Worm (Caenorhabditis elegans) whole organism, L1 larva: ENCODE data around the gene molo-1.

Experiments
- C04F5.9 ChIP-seq: sonication (generic microtip); optimal IDR thresholded peaks from 2 replicates; lab custom pipeline; 2016; ENCODE audit warnings: missing genetic modification characterization, missing compliant biosample characterization
- C16A3.4 ChIP-seq: fragments of 150-350 bp; optimal IDR thresholded peaks from 2 replicates; lab custom pipeline; 2014; ENCODE audit warnings: missing biosample characterization, missing genetic modification characterization
- C34B4.2 ChIP-seq: sonication (generic microtip); optimal IDR thresholded peaks from 2 replicates; lab custom pipeline; 2017; ENCODE audit warnings: mild to moderate bottlenecking, missing genetic modification characterization, missing compliant biosample characterization
- Y116A8C.19 ChIP-seq: sonication (generic microtip); optimal IDR thresholded peaks from 2 replicates; lab custom pipeline; 2016; ENCODE audit warnings: missing compliant biosample characterization, missing genetic modification characterization, borderline replicate concordance
- aha-1 ChIP-seq: fragments of 150-350 bp; optimal IDR thresholded peaks from 2 replicates; lab custom pipeline; 2014; ENCODE audit warnings: missing biosample characterization, missing genetic modification characterization
- aly-2 ChIP-seq: fragments of 150-350 bp; optimal IDR thresholded peaks from 2 replicates; lab custom pipeline; 2014; ENCODE audit warnings: missing biosample characterization, missing genetic modification characterization
- blmp-1 ChIP-seq: fragments of 150-350 bp; optimal IDR thresholded peaks from 2 replicates; lab custom pipeline; 2014; ENCODE audit warnings: missing biosample characterization, missing genetic modification characterization
- ceh-63 ChIP-seq: fragments of 200-800 bp; sonication (Bioruptor generic); optimal IDR thresholded peaks from 2 replicates; lab custom pipeline; 2018; ENCODE audit warnings: mild to moderate bottlenecking, missing genetic modification characterization, missing compliant biosample characterization
- ceh-8 ChIP-seq: fragments of 200-800 bp; sonication (Bioruptor generic); optimal IDR thresholded peaks from 2 replicates; lab custom pipeline; 2018; ENCODE audit warnings: mild to moderate bottlenecking, missing genetic modification characterization, moderate library complexity, missing compliant biosample characterization
- ceh-88 ChIP-seq: fragments of 200-800 bp; sonication (Bioruptor generic); IDR thresholded peaks from 2 replicates; pipeline ENCODE4 v1.3.6; 2022; ENCODE audit warnings: missing genetic modification characterization, missing compliant biosample characterization
- ceh-90 ChIP-seq: sonication (generic microtip); optimal IDR thresholded peaks from 2 replicates; lab custom pipeline; 2016; ENCODE audit warnings: missing genetic modification characterization, missing compliant biosample characterization
- ces-1 ChIP-seq: fragments of 150-350 bp; optimal IDR thresholded peaks from 2 replicates; lab custom pipeline; 2014; ENCODE audit warnings: missing biosample characterization, missing genetic modification reagents, missing genetic modification characterization
- dpl-1 ChIP-seq, 3 experiments: fragments of 150-350 bp in 2 of 3; sonication (generic microtip) in 1 of 3; optimal IDR thresholded peaks; 2 replicates each; lab custom pipeline; 2014 to 2017; ENCODE audit warnings: missing biosample characterization in 3 of 3, missing genetic modification characterization in 3 of 3, missing genetic modification reagents in 3 of 3
- dsc-1 ChIP-seq: sonication (generic microtip); optimal IDR thresholded peaks from 2 replicates; lab custom pipeline; 2016; ENCODE audit warnings: mild to moderate bottlenecking, missing genetic modification characterization, missing compliant biosample characterization
- efl-1 ChIP-seq, 4 experiments: fragments of 150-350 bp; optimal IDR thresholded peaks in 3 of 4; peaks in 1 of 4; 1 replicate in 1 of 4; 2 replicates in 3 of 4; lab custom pipeline; 2014; ENCODE audit warnings: missing biosample characterization in 2 of 4, missing genetic modification characterization in 2 of 4, missing genetic modification reagents in 2 of 4
- fkh-10 ChIP-seq: sonication (generic microtip); optimal IDR thresholded peaks from 2 replicates; lab custom pipeline; 2017; ENCODE audit warnings: missing biosample characterization, missing genetic modification reagents, missing genetic modification characterization
- fkh-8 ChIP-seq: sonication (generic microtip); optimal IDR thresholded peaks from 2 replicates; lab custom pipeline; 2016; ENCODE audit warnings: mild to moderate bottlenecking, missing genetic modification characterization, missing compliant biosample characterization
- hpl-2 ChIP-seq: fragments of 150-350 bp; optimal IDR thresholded peaks from 2 replicates; lab custom pipeline; 2014; ENCODE audit warnings: missing biosample characterization, missing genetic modification reagents, missing genetic modification characterization
- irx-1 ChIP-seq: sonication (generic microtip); optimal IDR thresholded peaks from 2 replicates; lab custom pipeline; 2016; ENCODE audit warnings: missing genetic modification characterization, missing compliant biosample characterization
- jun-1 ChIP-seq: fragments of 150-350 bp; optimal IDR thresholded peaks from 2 replicates; lab custom pipeline; 2014; ENCODE audit warnings: missing biosample characterization, missing genetic modification reagents, missing genetic modification characterization
- lin-35 ChIP-seq, 2 experiments: fragments of 150-350 bp; optimal IDR thresholded peaks; 2 replicates each; lab custom pipeline; 2014; ENCODE audit warnings: missing biosample characterization in 2 of 2, missing genetic modification characterization in 2 of 2, missing genetic modification reagents in 2 of 2
- lsy-2 ChIP-seq, 2 experiments: fragments of 150-350 bp; optimal IDR thresholded peaks; 2 replicates each; lab custom pipeline; 2014; ENCODE audit warnings: missing biosample characterization in 2 of 2, missing genetic modification characterization in 2 of 2
- mab-9 ChIP-seq: fragments of 200-800 bp; sonication (Bioruptor generic); IDR thresholded peaks from 2 replicates; pipeline ENCODE4 v1.3.6; 2022; ENCODE audit warnings: missing genetic modification reagents, missing genetic modification characterization, missing compliant biosample characterization
- mdl-1 ChIP-seq, 2 experiments: fragments of 150-350 bp; optimal IDR thresholded peaks; 2 replicates each; lab custom pipeline; 2014 to 2017; ENCODE audit warnings: missing biosample characterization in 2 of 2, missing genetic modification characterization in 2 of 2, inconsistent platforms in 1 of 2
- nhr-11 ChIP-seq: fragments of 150-350 bp; optimal IDR thresholded peaks from 2 replicates; lab custom pipeline; 2014; ENCODE audit warnings: missing biosample characterization, missing genetic modification characterization
- nhr-19 ChIP-seq: fragments of 200-800 bp; sonication (Bioruptor generic); conservative IDR thresholded peaks from 2 replicates; pipeline ENCODE4 v1.3.6; 2022; ENCODE audit warnings: missing genetic modification characterization, missing compliant biosample characterization
- nhr-20 ChIP-seq: sonication (generic microtip); optimal IDR thresholded peaks from 2 replicates; lab custom pipeline; 2016; ENCODE audit warnings: mild to moderate bottlenecking, missing genetic modification characterization, missing compliant biosample characterization
- nhr-237 ChIP-seq: fragments of 150-350 bp; optimal IDR thresholded peaks from 2 replicates; lab custom pipeline; 2014; ENCODE audit warnings: missing biosample characterization, missing genetic modification characterization
- nhr-28 ChIP-seq: fragments of 150-350 bp; optimal IDR thresholded peaks from 2 replicates; lab custom pipeline; 2014; ENCODE audit warnings: missing biosample characterization, missing genetic modification characterization
- nhr-47 ChIP-seq: sonication (generic microtip); optimal IDR thresholded peaks from 2 replicates; lab custom pipeline; 2016; ENCODE audit warnings: mild to moderate bottlenecking, missing genetic modification characterization, moderate library complexity, missing compliant biosample characterization
- nhr-76 ChIP-seq: sonication (generic microtip); optimal IDR thresholded peaks from 2 replicates; lab custom pipeline; 2017; ENCODE audit warnings: missing biosample characterization, missing genetic modification characterization
- nhr-77 ChIP-seq: fragments of 150-350 bp; optimal IDR thresholded peaks from 2 replicates; lab custom pipeline; 2014; ENCODE audit warnings: missing biosample characterization, missing genetic modification characterization
- nhr-85 ChIP-seq: sonication (generic microtip); peaks from one replicate; lab custom pipeline; 2016; ENCODE audit warnings: missing genetic modification characterization, inconsistent platforms, missing compliant biosample characterization
- nhr-90 ChIP-seq: sonication (generic microtip); optimal IDR thresholded peaks from 2 replicates; lab custom pipeline; 2016; ENCODE audit warnings: mild to moderate bottlenecking, missing genetic modification characterization, missing compliant biosample characterization; ENCODE audit not compliant: poor library complexity
- rnt-1 ChIP-seq: sonication (generic microtip); optimal IDR thresholded peaks from 2 replicates; lab custom pipeline; 2016; ENCODE audit warnings: mild to moderate bottlenecking, missing genetic modification characterization, moderate library complexity, missing compliant biosample characterization
- skn-1 ChIP-seq: fragments of 150-350 bp; optimal IDR thresholded peaks from 2 replicates; lab custom pipeline; 2014; ENCODE audit warnings: missing biosample characterization, missing genetic modification characterization
- snpc-4 ChIP-seq: fragments of 150-350 bp; optimal IDR thresholded peaks from 2 replicates; lab custom pipeline; 2014; ENCODE audit warnings: missing biosample characterization, missing genetic modification characterization
- snu-23 ChIP-seq: sonication (generic microtip); optimal IDR thresholded peaks from 2 replicates; lab custom pipeline; 2016; ENCODE audit warnings: missing genetic modification characterization, missing compliant biosample characterization
- sox-4 ChIP-seq: sonication (generic microtip); optimal IDR thresholded peaks from 2 replicates; lab custom pipeline; 2016; ENCODE audit warnings: missing genetic modification characterization, missing compliant biosample characterization
- tbx-2 ChIP-seq: sonication (generic microtip); optimal IDR thresholded peaks from 2 replicates; lab custom pipeline; 2016; ENCODE audit warnings: missing genetic modification characterization, missing compliant biosample characterization
- tlp-1 ChIP-seq: fragments of 150-350 bp; optimal IDR thresholded peaks from 2 replicates; lab custom pipeline; 2014; ENCODE audit warnings: missing biosample characterization, missing genetic modification characterization
- unc-130 ChIP-seq: fragments of 150-350 bp; optimal IDR thresholded peaks from 2 replicates; lab custom pipeline; 2017; ENCODE audit warnings: missing biosample characterization, missing genetic modification characterization, inconsistent platforms
- unc-30 ChIP-seq: sonication (generic microtip); optimal IDR thresholded peaks from 2 replicates; lab custom pipeline; 2017; ENCODE audit warnings: missing biosample characterization, missing genetic modification characterization
- unc-86 ChIP-seq: sonication (generic microtip); optimal IDR thresholded peaks from 2 replicates; lab custom pipeline; 2016; ENCODE audit warnings: missing genetic modification characterization, missing compliant biosample characterization
- ztf-11 ChIP-seq, 2 experiments: sonication (generic microtip); optimal IDR thresholded peaks; 2 replicates each; lab custom pipeline; 2016 to 2017; ENCODE audit warnings: missing genetic modification characterization in 2 of 2, missing biosample characterization in 1 of 2, missing compliant biosample characterization in 1 of 2

molo-1 gene

DNA sequence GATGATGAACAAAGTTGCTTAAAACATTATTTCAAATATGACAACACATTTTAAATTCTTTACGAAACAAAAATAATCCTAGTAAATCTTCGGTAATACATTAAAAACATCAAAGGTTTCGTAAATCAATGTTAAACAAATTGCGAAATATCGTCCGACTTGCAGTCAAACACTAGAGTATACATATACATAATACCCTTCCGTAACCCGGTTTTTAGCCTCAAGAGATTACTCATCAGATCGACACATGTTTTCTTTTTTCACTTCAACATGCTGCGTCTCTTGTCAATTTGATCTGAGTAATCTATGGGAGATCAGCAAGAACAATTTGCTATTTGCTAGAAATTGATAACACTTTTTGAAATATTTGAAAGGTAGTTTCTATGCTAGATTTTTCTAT is 27.5 kb upstream of the molo-1 start (continued):
- TF ChIP-seq C34B4.2 (tag; lab: Kevin White, UChicago) (no peak), C16A3.4 (tag; lab: Kevin White, UChicago) (no peak), dsc-1 (tag; lab: Kevin White, UChicago) (no peak), nhr-11 (tag; lab: Kevin White, UChicago) (no peak), snpc-4 (no peak), fkh-10 (GFP tag; lab: Kevin White, UChicago) (no peak), irx-1 (tag; lab: Kevin White, UChicago) (no peak), nhr-20 (tag; lab: Kevin White, UChicago) (peak; percentile 42), C04F5.9 (tag; lab: Kevin White, UChicago) (no peak), nhr-19 (GFP tag; lab: Robert Waterston, UW) (no peak), aly-2 (tag; lab: Kevin White, UChicago) (no peak), tbx-2 (tag; lab: Kevin White, UChicago) (no peak), unc-130 (tag; lab: Kevin White, UChicago) (no peak), dpl-1 (GFP tag; optimal IDR thresholded peaks at IDR 0.05; lab: Kevin White, UChicago) (peak in 1 of 3 experiments; percentile 9), unc-86 (tag; lab: Kevin White, UChicago) (no peak), tlp-1 (tag; lab: Kevin White, UChicago) (no peak), ceh-88 (GFP tag; lab: Robert Waterston, UW) (no peak), mab-9 (GFP tag; lab: Robert Waterston, UW) (no peak), Y116A8C.19 (tag; lab: Kevin White, UChicago) (no peak), aha-1 (tag; lab: Kevin White, UChicago) (no peak), hpl-2 (no peak), ceh-63 (GFP tag; lab: Kevin White, UChicago) (no peak), blmp-1 (tag; lab: Kevin White, UChicago) (peak; percentile 23), mdl-1 (tag; optimal IDR thresholded peaks at IDR 0.05; lab: Kevin White, UChicago) (no peak), nhr-237 (tag; lab: Kevin White, UChicago) (no peak), ces-1 (GFP tag; lab: Kevin White, UChicago) (no peak), nhr-90 (tag; lab: Kevin White, UChicago) (no peak), unc-30 (no peak), lin-35 (GFP tag; optimal IDR thresholded peaks at IDR 0.05; lab: Kevin White, UChicago) (no peak), snu-23 (GFP tag; lab: Kevin White, UChicago) (peak; percentile 25), sox-4 (no peak), ceh-90 (no peak), nhr-76 (tag; lab: Kevin White, UChicago) (no peak), skn-1 (tag; lab: Kevin White, UChicago) (peak; percentile 29), rnt-1 (no peak), nhr-28 (tag; lab: Kevin White, UChicago) (no peak), nhr-77 (no peak), jun-1 (tag; lab: Kevin White, UChicago) (no peak), ztf-11 (tag; optimal IDR thresholded peaks at IDR 0.05; lab: Kevin White, UChicago) (no peak), lsy-2 (tag; optimal IDR thresholded peaks at IDR 0.05; lab: Kevin White, UChicago) (peak in 1 of 2 experiments; percentile 13), nhr-85 (tag; lab: Kevin White, UChicago) (no peak), ceh-8 (GFP tag; lab: Kevin White, UChicago) (no peak), fkh-8 (tag; lab: Kevin White, UChicago) (no peak), nhr-47 (tag; lab: Kevin White, UChicago) (no peak)

- TF ChIP-seq nhr-85 (tag; lab: Kevin White, UChicago) = peak; percentile 45
- TF ChIP-seq efl-1 (optimal IDR thresholded peaks at IDR 0.05; lab: Kevin White, UChicago) = no peak
- peak in 1 of 2 experiments; percentile 56 for TF ChIP-seq efl-1 (GFP tag; optimal IDR thresholded peaks at IDR 0.05 in 1 of 2; lab: Kevin White, UChicago)
- TF ChIP-seq nhr-28 (tag; lab: Kevin White, UChicago) = no peak
Observed at ce11 chrIII:5546730-5547129, 27.1 kb upstream of the molo-1 start, which contains the start of gene F09F7.5. F09F7.5 (plus strand) TSS chrIII:5546987.
